Fruit fly (Drosophila melanogaster) whole organism, embryonic: ENCODE measurements around the gene Mettl2.

Experiments used
- Antp ChIP-seq: fragments of 200-800 bp; sonication (Bioruptor generic); optimal IDR thresholded peaks from 3 replicates; lab custom pipeline; 2016; ENCODE audit warnings: missing biosample characterization, missing genetic modification characterization
- CG10274 ChIP-seq: fragments of 200-800 bp; sonication (Bioruptor generic); optimal IDR thresholded peaks from 3 replicates; lab custom pipeline; 2017; ENCODE audit warnings: missing biosample characterization, mild to moderate bottlenecking, missing genetic modification characterization
- CG10366 ChIP-seq: fragments of 200-800 bp; sonication (Bioruptor generic); IDR thresholded peaks from 2 replicates; pipeline ENCODE4 v1.3.6; 2022; ENCODE audit warnings: missing biosample characterization, missing genetic modification characterization
- CG11504 ChIP-seq: fragments of 200-800 bp; sonication (Bioruptor generic); optimal IDR thresholded peaks from 3 replicates; lab custom pipeline; 2019; ENCODE audit warnings: missing biosample characterization, mild to moderate bottlenecking, missing genetic modification characterization, moderate library complexity
- CG11560 ChIP-seq: fragments of 200-800 bp; sonication (Bioruptor generic); IDR thresholded peaks from 3 replicates; pipeline ENCODE4 v1.3.6; 2022; ENCODE audit warnings: missing biosample characterization, missing genetic modification characterization
- CG12299 ChIP-seq: fragments of 200-800 bp; sonication (Bioruptor generic); optimal IDR thresholded peaks from 2 replicates; lab custom pipeline; 2018; ENCODE audit warnings: missing biosample characterization, mild to moderate bottlenecking, missing genetic modification characterization
- CG12659 ChIP-seq: fragments of 200-800 bp; sonication (Bioruptor generic); optimal IDR thresholded peaks from 3 replicates; lab custom pipeline; 2017; ENCODE audit warnings: mild to moderate bottlenecking, missing biosample characterization, missing genetic modification reagents, missing genetic modification characterization
- CG14441 ChIP-seq: fragments of 200-800 bp; sonication (Bioruptor generic); IDR thresholded peaks from 2 replicates; pipeline ENCODE4 v1.3.6; 2022; ENCODE audit warnings: missing biosample characterization, missing genetic modification characterization
- CG14710 ChIP-seq: fragments of 200-800 bp; sonication (Bioruptor generic); optimal IDR thresholded peaks from 3 replicates; lab custom pipeline; 2019; ENCODE audit warnings: missing biosample characterization, mild to moderate bottlenecking, missing genetic modification characterization, moderate library complexity
- CG15479 ChIP-seq: fragments of 200-800 bp; sonication (Bioruptor generic); optimal IDR thresholded peaks from 3 replicates; lab custom pipeline; 2019; ENCODE audit warnings: missing biosample characterization, mild to moderate bottlenecking, missing genetic modification characterization, moderate library complexity
- CG16779 ChIP-seq: fragments of 200-800 bp; sonication (Bioruptor generic); IDR thresholded peaks from 2 replicates; pipeline ENCODE4 v1.3.6; 2022; ENCODE audit warnings: missing biosample characterization, missing genetic modification characterization
- CG18619 ChIP-seq: fragments of 200-800 bp; sonication (Bioruptor generic); optimal IDR thresholded peaks from 3 replicates; lab custom pipeline; 2017; ENCODE audit warnings: missing biosample characterization, mild to moderate bottlenecking, missing genetic modification characterization
- CG2202 ChIP-seq: fragments of 200-800 bp; sonication (Bioruptor generic); optimal IDR thresholded peaks from 2 replicates; lab custom pipeline; 2018; ENCODE audit warnings: missing biosample characterization, mild to moderate bottlenecking, missing genetic modification characterization
- CG34376 ChIP-seq: fragments of 200-800 bp; sonication (Bioruptor generic); optimal IDR thresholded peaks from 2 replicates; lab custom pipeline; 2018; ENCODE audit warnings: missing biosample characterization, mild to moderate bottlenecking, missing genetic modification characterization
- CG6175 ChIP-seq: fragments of 200-800 bp; sonication (Bioruptor generic); IDR thresholded peaks from 3 replicates; pipeline ENCODE4 v1.3.6; 2022; ENCODE audit warnings: missing biosample characterization, missing genetic modification characterization
- CG7987 ChIP-seq: fragments of 200-800 bp; sonication (Bioruptor generic); optimal IDR thresholded peaks from 2 replicates; lab custom pipeline; 2018; ENCODE audit warnings: missing biosample characterization, mild to moderate bottlenecking, missing genetic modification characterization, moderate library complexity
- CTCF ChIP-seq: fragments of 200-800 bp; sonication (Bioruptor generic); optimal IDR thresholded peaks from 2 replicates; lab custom pipeline; 2017; ENCODE audit warnings: missing biosample characterization, mild to moderate bottlenecking, missing genetic modification characterization, moderate library complexity
- Dek ChIP-seq: fragments of 200-800 bp; sonication (Bioruptor generic); optimal IDR thresholded peaks from 3 replicates; lab custom pipeline; 2019; ENCODE audit warnings: missing biosample characterization, mild to moderate bottlenecking, missing genetic modification characterization, moderate library complexity
- Dp ChIP-seq: fragments of 200-800 bp; sonication (Bioruptor generic); optimal IDR thresholded peaks from 2 replicates; lab custom pipeline; 2018; ENCODE audit warnings: missing biosample characterization, mild to moderate bottlenecking, missing genetic modification characterization, moderate library complexity
- Dref ChIP-seq: fragments of 200-800 bp; sonication (Bioruptor generic); IDR thresholded peaks from 2 replicates; pipeline ENCODE4 v1.3.6; 2022; ENCODE audit warnings: missing biosample characterization, missing genetic modification characterization
- Drgx ChIP-seq: fragments of 200-800 bp; sonication (Bioruptor generic); IDR thresholded peaks from 2 replicates; pipeline ENCODE4 v1.3.6; 2022; ENCODE audit warnings: missing biosample characterization, missing genetic modification characterization
- ERR ChIP-seq: fragments of 200-800 bp; sonication (Bioruptor generic); optimal IDR thresholded peaks from 2 replicates; lab custom pipeline; 2016; ENCODE audit warnings: missing biosample characterization, missing genetic modification characterization
- Gug ChIP-seq: fragments of 200-800 bp; sonication (Bioruptor generic); IDR thresholded peaks from 4 replicates; pipeline ENCODE4 v1.3.6; 2022; ENCODE audit warnings: missing biosample characterization, missing genetic modification characterization
- Hey ChIP-seq: fragments of 200-800 bp; sonication (Bioruptor generic); optimal IDR thresholded peaks from 3 replicates; lab custom pipeline; 2018; ENCODE audit warnings: missing biosample characterization, mild to moderate bottlenecking, missing genetic modification characterization
- Kr ChIP-seq: fragments of 200-800 bp; sonication (Bioruptor generic); optimal IDR thresholded peaks from 2 replicates; lab custom pipeline; 2017; ENCODE audit warnings: missing biosample characterization, mild to moderate bottlenecking, missing genetic modification characterization
- Nf-YA ChIP-seq: fragments of 200-800 bp; sonication (Bioruptor generic); IDR thresholded peaks from 2 replicates; pipeline ENCODE4 v1.3.6; 2022; ENCODE audit warnings: missing biosample characterization, missing genetic modification characterization
- Nf-YC ChIP-seq: fragments of 200-800 bp; optimal IDR thresholded peaks from 3 replicates; lab custom pipeline; 2019; ENCODE audit warnings: missing biosample characterization, mild to moderate bottlenecking, missing genetic modification characterization, moderate library complexity
- Stat92E ChIP-seq, 3 experiments: fragments of >200 bp in 2 of 3; fragments of 200-800 bp in 1 of 3; sonication (Bioruptor generic) in 1 of 3; optimal IDR thresholded peaks; 2 replicates each; lab custom pipeline; 2017 to 2019; ENCODE audit warnings: missing biosample characterization in 3 of 3, missing genetic modification characterization in 3 of 3, mild to moderate bottlenecking in 1 of 3, moderate library complexity in 1 of 3
- Usf ChIP-seq: fragments of 200-800 bp; sonication (Bioruptor generic); optimal IDR thresholded peaks from 2 replicates; lab custom pipeline; 2017; ENCODE audit warnings: missing genotype, missing biosample characterization, missing genetic modification characterization
- crp ChIP-seq, 2 experiments: fragments of 200-800 bp; sonication (Bioruptor generic); optimal IDR thresholded peaks; 2 replicates in 1 of 2; 3 replicates in 1 of 2; lab custom pipeline; 2017; ENCODE audit warnings: missing biosample characterization in 2 of 2, missing genetic modification characterization in 2 of 2, mild to moderate bottlenecking in 1 of 2, moderate library complexity in 1 of 2
- dm ChIP-seq: fragments of 200-800 bp; sonication (Bioruptor generic); optimal IDR thresholded peaks from 3 replicates; lab custom pipeline; 2016; ENCODE audit warnings: missing biosample characterization, missing genetic modification characterization
- dmrt99B ChIP-seq: fragments of 200-800 bp; sonication (Bioruptor generic); optimal IDR thresholded peaks from 2 replicates; lab custom pipeline; 2018; ENCODE audit warnings: missing biosample characterization, mild to moderate bottlenecking, missing genetic modification characterization, moderate library complexity
- fd64A ChIP-seq: fragments of 200-800 bp; sonication (Bioruptor generic); optimal IDR thresholded peaks from 3 replicates; lab custom pipeline; 2018; ENCODE audit warnings: missing biosample characterization, mild to moderate bottlenecking, missing genetic modification characterization
- fru ChIP-seq: fragments of >200 bp; optimal IDR thresholded peaks from 2 replicates; lab custom pipeline; 2017
- gfzf ChIP-seq: fragments of 200-800 bp; sonication (Bioruptor generic); optimal IDR thresholded peaks from 2 replicates; lab custom pipeline; 2016; ENCODE audit warnings: missing biosample characterization, mild to moderate bottlenecking, missing genetic modification characterization, moderate library complexity
- grau ChIP-seq: fragments of 200-800 bp; optimal IDR thresholded peaks from 3 replicates; lab custom pipeline; 2019; ENCODE audit warnings: missing biosample characterization, mild to moderate bottlenecking, missing genetic modification characterization, moderate library complexity
- gsb ChIP-seq: fragments of 200-800 bp; sonication (Bioruptor generic); IDR thresholded peaks from 2 replicates; pipeline ENCODE4 v1.3.6; 2022; ENCODE audit warnings: missing biosample characterization, missing genetic modification characterization
- kni ChIP-seq: fragments of 200-800 bp; sonication (Bioruptor generic); optimal IDR thresholded peaks from 3 replicates; lab custom pipeline; 2017; ENCODE audit warnings: mild to moderate bottlenecking, missing biosample characterization, missing genetic modification reagents, missing genetic modification characterization
- lmd ChIP-seq: fragments of 200-800 bp; sonication (Bioruptor generic); IDR thresholded peaks from 2 replicates; pipeline ENCODE4 v1.3.6; 2022; ENCODE audit warnings: missing biosample characterization, missing genetic modification characterization
- lola ChIP-seq, 3 experiments: fragments of >200 bp in 2 of 3; fragments of 200-800 bp in 1 of 3; sonication (Bioruptor generic) in 1 of 3; optimal IDR thresholded peaks; 2 replicates each; lab custom pipeline; 2017 to 2019; ENCODE audit warnings: missing biosample characterization in 3 of 3, missing genetic modification characterization in 3 of 3, mild to moderate bottlenecking in 1 of 3, moderate library complexity in 1 of 3
- nmo ChIP-seq: fragments of 200-800 bp; sonication (Bioruptor generic); optimal IDR thresholded peaks from 2 replicates; lab custom pipeline; 2018; ENCODE audit warnings: missing biosample characterization, mild to moderate bottlenecking, missing genetic modification characterization, moderate library complexity
- pfk ChIP-seq: fragments of 200-800 bp; sonication (Bioruptor generic); optimal IDR thresholded peaks from 2 replicates; lab custom pipeline; 2018; ENCODE audit warnings: missing biosample characterization, mild to moderate bottlenecking, missing genetic modification characterization, moderate library complexity
- pzg ChIP-seq: fragments of 200-800 bp; sonication (Bioruptor generic); optimal IDR thresholded peaks from 3 replicates; lab custom pipeline; 2018; ENCODE audit warnings: missing biosample characterization, mild to moderate bottlenecking, missing genetic modification characterization, moderate library complexity
- sob ChIP-seq: fragments of 200-800 bp; sonication (Bioruptor generic); IDR thresholded peaks from 2 replicates; pipeline ENCODE4 v1.3.6; 2022; ENCODE audit warnings: missing biosample characterization, missing genetic modification characterization
- sr ChIP-seq: fragments of 200-800 bp; sonication (Bioruptor generic); IDR thresholded peaks from 3 replicates; pipeline ENCODE4 v1.3.6; 2022; ENCODE audit warnings: missing biosample characterization, missing genetic modification characterization
- tna ChIP-seq: fragments of 200-800 bp; sonication (Bioruptor generic); IDR thresholded peaks from 2 replicates; pipeline ENCODE4 v1.3.6; 2022; ENCODE audit warnings: missing biosample characterization, missing genetic modification characterization; ENCODE audit not compliant: partially characterized antibody
- toy ChIP-seq: fragments of 200-800 bp; sonication (Bioruptor generic); IDR thresholded peaks from 2 replicates; pipeline ENCODE4 v1.3.6; 2022; ENCODE audit warnings: missing biosample characterization, missing genetic modification characterization
- trem ChIP-seq: fragments of 200-800 bp; optimal IDR thresholded peaks from 3 replicates; lab custom pipeline; 2019; ENCODE audit warnings: missing biosample characterization, mild to moderate bottlenecking, missing genetic modification characterization, moderate library complexity
- unc-4 ChIP-seq: fragments of 200-800 bp; sonication (Bioruptor generic); IDR thresholded peaks from 2 replicates; pipeline ENCODE4 v1.3.6; 2022; ENCODE audit warnings: missing biosample characterization, missing genetic modification characterization; ENCODE audit not compliant: partially characterized antibody
- zen2 ChIP-seq: fragments of 200-800 bp; sonication (Bioruptor generic); IDR thresholded peaks from 3 replicates; pipeline ENCODE4 v1.3.6; 2022; ENCODE audit warnings: missing biosample characterization, missing genetic modification characterization; ENCODE audit not compliant: partially characterized antibody

The Mettl2 gene

dm6 chr3L:1618116-1618727 is 20.8 kb downstream of the Mettl2 start, which contains the start of the genes CG13926, ABCB7 and CG33230 (continued):
- TF ChIP-seq Dref (GFP tag; lab: Robert Waterston, UW): 0 out of 2 replicates have a peak, but pooled peaks have one; percentile 10
- TF ChIP-seq pfk (GFP tag; lab: Kevin White, UChicago): no peak
- no peak for TF ChIP-seq zen2
- no peak for TF ChIP-seq sr (GFP tag; lab: Robert Waterston, UW)
- TF ChIP-seq CG16779: no peak
- TF ChIP-seq CG12299: no peak
- no peak for TF ChIP-seq Usf
- TF ChIP-seq Dp: peak; percentile 14
- no peak for TF ChIP-seq CTCF (GFP tag; lab: Kevin White, UChicago)
- TF ChIP-seq ERR: no peak
- TF ChIP-seq Antp (GFP tag; lab: Kevin White, UChicago): no peak
- TF ChIP-seq CG11560 (tag; lab: Robert Waterston, UW): no peak
- no peak for TF ChIP-seq lola (GFP tag; optimal IDR thresholded peaks at IDR 0.05; lab: Kevin White, UChicago)
- no peak for TF ChIP-seq CG10366
- peak in 1 of 3 experiments; percentile 53 for TF ChIP-seq Stat92E (GFP tag; optimal IDR thresholded peaks at IDR 0.05; lab: Kevin White, UChicago)
- no peak for TF ChIP-seq CG14441 (GFP tag; lab: Robert Waterston, UW)
- peak; percentile 37 for TF ChIP-seq CG34376 (GFP tag; lab: Kevin White, UChicago)
- peak; percentile 14 for TF ChIP-seq CG18619 (GFP tag; lab: Kevin White, UChicago)
- peak; percentile 55 for TF ChIP-seq CG14710
- no peak for TF ChIP-seq gfzf (GFP tag; lab: Kevin White, UChicago)
- TF ChIP-seq dm (GFP tag; lab: Kevin White, UChicago): no peak
- TF ChIP-seq CG2202 (tag; lab: Kevin White, UChicago): no peak
- TF ChIP-seq dmrt99B: no peak
- 0 out of 2 replicates have a peak, but pooled peaks have one; percentile 12 for TF ChIP-seq Drgx (GFP tag; lab: Robert Waterston, UW)
- peak; percentile 95 for TF ChIP-seq CG10274 (GFP tag; lab: Kevin White, UChicago)
- TF ChIP-seq fru (lab: Kevin White, UChicago): no peak
- peak; percentile 65 for TF ChIP-seq trem (tag; lab: Kevin White, UChicago)
- TF ChIP-seq grau (tag; lab: Kevin White, UChicago): peak; percentile 37
- peak; percentile 46 for TF ChIP-seq Nf-YC (tag; lab: Kevin White, UChicago)
- peak; percentile 63 for TF ChIP-seq CG12659 (GFP tag; lab: Kevin White, UChicago)
- no peak for TF ChIP-seq CG7987 (GFP tag; lab: Kevin White, UChicago)
- TF ChIP-seq gsb (GFP tag; lab: Robert Waterston, UW): no peak
- TF ChIP-seq sob: no peak
- TF ChIP-seq Kr (GFP tag; lab: Kevin White, UChicago): no peak
- peak; percentile 56 for TF ChIP-seq nmo (GFP tag; lab: Kevin White, UChicago)
- peak; percentile 54 for TF ChIP-seq pzg (GFP tag; lab: Kevin White, UChicago)
- peak; percentile 1 for TF ChIP-seq Dek
- peak; percentile 59 for TF ChIP-seq kni (GFP tag; lab: Kevin White, UChicago)
- no peak for TF ChIP-seq CG15479
- TF ChIP-seq crp (GFP tag; optimal IDR thresholded peaks at IDR 0.05; lab: Kevin White, UChicago): peak; percentile 34 to 92
- no peak for TF ChIP-seq CG6175 (GFP tag; lab: Robert Waterston, UW)
- TF ChIP-seq CG11504 (tag; lab: Kevin White, UChicago): no peak
- TF ChIP-seq Gug (GFP tag; lab: Robert Waterston, UW): peak; percentile 43; the same call in 1 of the 4 replicates
- no peak for TF ChIP-seq Nf-YA (GFP tag; lab: Robert Waterston, UW)
- TF ChIP-seq unc-4 (GFP tag; lab: Robert Waterston, UW): 0 out of 2 replicates have a peak, but pooled peaks have one; percentile 38
- TF ChIP-seq toy: no peak
- no peak for TF ChIP-seq tna (GFP tag; lab: Robert Waterston, UW)
- TF ChIP-seq Hey: peak; percentile 81
- no peak for TF ChIP-seq fd64A (GFP tag; lab: Kevin White, UChicago)
- no peak for TF ChIP-seq lmd (GFP tag; lab: Robert Waterston, UW)
